Fruit fly (Drosophila melanogaster) whole organism, pupa: ENCODE measurements around the gene CG14269.
A peak's percentile ranks its signal among the peaks of the same experiment; 100 is the strongest.

Experiments
- CG12605 ChIP-seq: fragments of 200-800 bp; sonication (Bioruptor generic); IDR thresholded peaks from 2 replicates; pipeline ENCODE4 v1.3.6; 2022; ENCODE audit warnings: missing biosample characterization, missing genetic modification characterization
- CG13204 ChIP-seq: fragments of 200-800 bp; sonication (Bioruptor generic); optimal IDR thresholded peaks from 2 replicates; lab custom pipeline; 2018; ENCODE audit warnings: missing biosample characterization, mild to moderate bottlenecking, missing genetic modification characterization, moderate library complexity
- CG14655 ChIP-seq: fragments of 200-800 bp; sonication (Bioruptor generic); optimal IDR thresholded peaks from 3 replicates; lab custom pipeline; 2017; ENCODE audit warnings: mild to moderate bottlenecking, missing biosample characterization, missing genetic modification reagents, missing genetic modification characterization
- CG17806 ChIP-seq: fragments of 200-800 bp; sonication (Bioruptor generic); optimal IDR thresholded peaks from 2 replicates; lab custom pipeline; 2018; ENCODE audit warnings: missing biosample characterization, mild to moderate bottlenecking, missing genetic modification characterization, moderate library complexity
- CG32121 ChIP-seq: fragments of 200-800 bp; sonication (Bioruptor generic); IDR thresholded peaks from 2 replicates; pipeline ENCODE4 v1.3.6; 2022; ENCODE audit warnings: missing biosample characterization, missing genetic modification characterization
- CG4496 ChIP-seq: fragments of 200-800 bp; sonication (Bioruptor generic); IDR thresholded peaks from 3 replicates; pipeline ENCODE4 v1.3.6; 2022; ENCODE audit warnings: missing biosample characterization, missing genetic modification characterization
- CG9948 ChIP-seq: fragments of 200-800 bp; sonication (Bioruptor generic); optimal IDR thresholded peaks from 2 replicates; lab custom pipeline; 2018; ENCODE audit warnings: missing biosample characterization, mild to moderate bottlenecking, missing genetic modification characterization, moderate library complexity
- D1 ChIP-seq: fragments of 200-800 bp; sonication (Bioruptor generic); optimal IDR thresholded peaks from 2 replicates; lab custom pipeline; 2018; ENCODE audit warnings: missing biosample characterization, mild to moderate bottlenecking, missing genetic modification characterization, moderate library complexity
- EcR ChIP-seq: fragments of 200-800 bp; sonication (Bioruptor generic); optimal IDR thresholded peaks from 3 replicates; lab custom pipeline; 2019; ENCODE audit warnings: missing biosample characterization, missing genetic modification characterization, mild to moderate bottlenecking, moderate library complexity, missing genetic modification reagents
- Pif1A ChIP-seq: fragments of 200-800 bp; sonication (Bioruptor generic); optimal IDR thresholded peaks from 3 replicates; lab custom pipeline; 2016; ENCODE audit warnings: missing biosample characterization, missing genetic modification characterization
- fd96Ca ChIP-seq: fragments of 200-800 bp; sonication (Bioruptor generic); IDR thresholded peaks from 3 replicates; pipeline ENCODE4 v1.3.6; 2022; ENCODE audit warnings: missing biosample characterization, missing genetic modification characterization

dm6 chrX:3482119-3483014 lies 46.8 kb upstream of the CG14269 start, which contains the start of the genes CG10804 and CG10802:
- peak; percentile 52 for TF ChIP-seq CG17806
- TF ChIP-seq CG14655 (GFP tag; lab: Kevin White, UChicago): no peak
- no peak for TF ChIP-seq EcR (GFP tag; lab: Kevin White, UChicago)
- TF ChIP-seq CG32121 (GFP tag; lab: Robert Waterston, UW): peak; percentile 72; the same call in 1 of the 2 replicates
- TF ChIP-seq CG13204 (GFP tag; lab: Kevin White, UChicago): no peak
- no peak for TF ChIP-seq CG12605 (GFP tag; lab: Robert Waterston, UW)
- no peak for TF ChIP-seq D1 (tag; lab: Kevin White, UChicago)
- peak; percentile 92 for TF ChIP-seq CG4496 (GFP tag; lab: Robert Waterston, UW)
- TF ChIP-seq Pif1A (GFP tag; lab: Kevin White, UChicago): no peak
- peak; percentile 85 for TF ChIP-seq fd96Ca (GFP tag; lab: Robert Waterston, UW)
- peak; percentile 40 for TF ChIP-seq CG9948
